Fruit fly (Drosophila melanogaster) Kc167 (cell line): ENCODE data around the gene CG13060.

ENCODE experiments used
- Myc ChIP-seq: fragments of >200 bp; optimal IDR thresholded peaks from 2 replicates; lab custom pipeline; 2017; ENCODE audit warnings: missing external identifiers
- insv ChIP-seq: fragments of >200 bp; optimal IDR thresholded peaks from 3 replicates; lab custom pipeline; 2018; ENCODE audit warnings: missing external identifiers

- TF ChIP-seq Myc (lab: Kevin White, UChicago), result no peak
- TF ChIP-seq insv, result no peak
Observed at dm6 chr3L:16313985-16314384, 5.7 kb upstream of the CG13060 start, which contains the start of gene CG13062.
